Worm (Caenorhabditis elegans): ENCODE data around the gene srlf-18.

- TF ChIP-seq nfya-1 (tag; optimal IDR thresholded peaks at IDR 0.05; ENCODE audit: insufficient read depth) (no peak), pqm-1 (tag; optimal IDR thresholded peaks at IDR 0.05) (no peak), lin-39 (tag; optimal IDR thresholded peaks at IDR 0.05) (no peak), jun-1 (tag; optimal IDR thresholded peaks at IDR 0.05) (no peak), ztf-4 (tag; optimal IDR thresholded peaks at IDR 0.05) (no peak), nhr-28 (tag; optimal IDR thresholded peaks at IDR 0.05) (no peak), elt-3 (tag; optimal IDR thresholded peaks at IDR 0.05) (no peak), aly-2 (tag; optimal IDR thresholded peaks at IDR 0.05) (no peak), snpc-4 (tag; optimal IDR thresholded peaks at IDR 0.05) (no peak), mdl-1 (tag; optimal IDR thresholded peaks at IDR 0.05) (no peak), nhr-11 (tag; optimal IDR thresholded peaks at IDR 0.05) (no peak), hmg-11 (tag; optimal IDR thresholded peaks at IDR 0.05) (no peak), nhr-25 (tag; optimal IDR thresholded peaks at IDR 0.05) (no peak)
Observed at ce11 chrIV:11103501-11103900, 2.2 kb upstream of the srlf-18 start.
